Fruit fly (Drosophila melanogaster): ENCODE results near the gene Cht5.

dm6 chr3R:13771195-13771594 lies 3.8 kb downstream of the Cht5 start, which contains the start of gene CG9297:
- no peak for TF ChIP-seq CTCF (optimal IDR thresholded peaks at IDR 0.05)
- TF ChIP-seq CG8478 (optimal IDR thresholded peaks at IDR 0.05), result no peak

All from S2 (cell line).